Worm (Caenorhabditis elegans) whole organism, L4 larva: ENCODE measurements around the gene F59C12.4.

Experiments used
- F49E8.2 ChIP-seq: sonication (generic microtip); optimal IDR thresholded peaks from 2 replicates; lab custom pipeline; 2016; ENCODE audit warnings: missing compliant biosample characterization, mild to moderate bottlenecking, missing genetic modification characterization, borderline replicate concordance
- T20F7.1 ChIP-seq: fragments of 200-800 bp; sonication (Bioruptor generic); optimal IDR thresholded peaks from 2 replicates; lab custom pipeline; 2018; ENCODE audit warnings: mild to moderate bottlenecking, missing genetic modification characterization, missing compliant biosample characterization
- Y48G9A.11 ChIP-seq: fragments of 200-800 bp; sonication (Bioruptor generic); IDR thresholded peaks from 2 replicates; pipeline ENCODE4 v1.3.6; 2022; ENCODE audit warnings: missing genetic modification reagents, missing genetic modification characterization, missing compliant biosample characterization
- Y75B8A.6 ChIP-seq: fragments of 200-800 bp; sonication (Bioruptor generic); IDR thresholded peaks from 2 replicates; pipeline ENCODE4 v1.3.6; 2022; ENCODE audit warnings: missing genetic modification reagents, missing genetic modification characterization, missing compliant biosample characterization
- aha-1 ChIP-seq: fragments of 150-350 bp; peaks from one replicate; lab custom pipeline; 2014; ENCODE audit warnings: missing biosample characterization, missing genetic modification characterization
- ama-1 ChIP-seq: fragments of 150-350 bp; optimal IDR thresholded peaks from 2 replicates; lab custom pipeline; 2014; ENCODE audit warnings: inconsistent platforms, mixed read lengths
- arid-1 ChIP-seq: fragments of 200-800 bp; sonication (Bioruptor generic); conservative IDR thresholded peaks from 2 replicates; pipeline ENCODE4 v1.3.6; 2022; ENCODE audit warnings: missing genetic modification reagents, missing genetic modification characterization, missing compliant biosample characterization
- ceh-20 ChIP-seq: fragments of 200-800 bp; sonication (Bioruptor generic); IDR thresholded peaks from 2 replicates; pipeline ENCODE4 v1.3.6; 2022; ENCODE audit warnings: missing genetic modification reagents, missing genetic modification characterization, missing compliant biosample characterization
- ceh-28 ChIP-seq: fragments of 150-350 bp; optimal IDR thresholded peaks from 2 replicates; lab custom pipeline; 2014; ENCODE audit warnings: missing biosample characterization, missing genetic modification reagents, missing genetic modification characterization
- ceh-82 ChIP-seq: sonication (generic microtip); optimal IDR thresholded peaks from 2 replicates; lab custom pipeline; 2017; ENCODE audit warnings: missing biosample characterization, missing genetic modification characterization
- cey-2 ChIP-seq: sonication (generic microtip); optimal IDR thresholded peaks from 3 replicates; lab custom pipeline; 2017; ENCODE audit warnings: missing genetic modification characterization, mild to moderate bottlenecking, missing compliant biosample characterization, antibody characterized with exemption, borderline replicate concordance; ENCODE audit not compliant: insufficient read depth
- ctbp-1 ChIP-seq: fragments of 200-800 bp; sonication (Bioruptor generic); IDR thresholded peaks from 2 replicates; pipeline ENCODE4 v1.3.6; 2022; ENCODE audit warnings: missing genetic modification reagents, missing genetic modification characterization, missing compliant biosample characterization
- daf-12 ChIP-seq: fragments of 150-350 bp; optimal IDR thresholded peaks from 2 replicates; lab custom pipeline; 2014; ENCODE audit warnings: missing biosample characterization, missing genetic modification reagents, missing genetic modification characterization
- dmd-9 ChIP-seq: fragments of 200-800 bp; sonication (Bioruptor generic); IDR thresholded peaks from 2 replicates; pipeline ENCODE4 v1.3.6; 2022; ENCODE audit warnings: missing genetic modification reagents, missing genetic modification characterization, missing compliant biosample characterization
- duxl-1 ChIP-seq: sonication (generic microtip); optimal IDR thresholded peaks from 2 replicates; lab custom pipeline; 2016; ENCODE audit warnings: mild to moderate bottlenecking, missing genetic modification characterization, moderate library complexity, missing compliant biosample characterization; ENCODE audit not compliant: poor library complexity
- egl-43 ChIP-seq: fragments of 200-800 bp; sonication (Bioruptor generic); IDR thresholded peaks from 2 replicates; pipeline ENCODE4 v1.3.6; 2022; ENCODE audit warnings: missing genetic modification reagents, missing genetic modification characterization, missing compliant biosample characterization
- lim-7 ChIP-seq: fragments of 200-800 bp; sonication (Bioruptor generic); IDR thresholded peaks from 2 replicates; pipeline ENCODE4 v1.3.6; 2022; ENCODE audit warnings: missing genetic modification characterization, missing compliant biosample characterization
- lin-1 ChIP-seq: fragments of 200-800 bp; sonication (Bioruptor generic); IDR thresholded peaks from 2 replicates; pipeline ENCODE4 v1.3.6; 2022; ENCODE audit warnings: missing genetic modification reagents, missing genetic modification characterization, missing compliant biosample characterization
- lin-13 ChIP-seq: fragments of 150-350 bp; optimal IDR thresholded peaks from 2 replicates; lab custom pipeline; 2014; ENCODE audit warnings: missing biosample characterization, missing genetic modification reagents, missing genetic modification characterization
- lsy-2 ChIP-seq, 2 experiments: fragments of 150-350 bp in 1 of 2; sonication (generic microtip) in 1 of 2; optimal IDR thresholded peaks; 2 replicates each; lab custom pipeline; 2014 to 2017; ENCODE audit warnings: missing biosample characterization in 2 of 2, missing genetic modification characterization in 2 of 2
- mdl-1 ChIP-seq, 2 experiments: fragments of 150-350 bp in 1 of 2; sonication (generic microtip) in 1 of 2; optimal IDR thresholded peaks; 2 replicates each; lab custom pipeline; 2014 to 2017; ENCODE audit warnings: missing biosample characterization in 2 of 2, missing genetic modification characterization in 2 of 2
- mes-2 ChIP-seq: sonication (generic microtip); optimal IDR thresholded peaks from 2 replicates; lab custom pipeline; 2016; ENCODE audit warnings: missing genotype, mild to moderate bottlenecking, missing genetic modification characterization, missing compliant biosample characterization; ENCODE audit not compliant: poor library complexity, severe bottlenecking
- nhr-48 ChIP-seq: sonication (generic microtip); optimal IDR thresholded peaks from 2 replicates; lab custom pipeline; 2016; ENCODE audit warnings: mild to moderate bottlenecking, missing genetic modification characterization, missing compliant biosample characterization
- pha-4 ChIP-seq, 2 experiments: fragments of 150-350 bp in 1 of 2; fragments of 200-800 bp in 1 of 2; sonication (Bioruptor generic) in 1 of 2; IDR thresholded peaks in 1 of 2; optimal IDR thresholded peaks in 1 of 2; 2 replicates each; pipeline versions ENCODE4 v1.3.6 to Lab custom; 2014 to 2022; ENCODE audit warnings: missing genetic modification characterization in 2 of 2, missing genetic modification reagents in 2 of 2, missing biosample characterization in 1 of 2, missing compliant biosample characterization in 1 of 2
- set-16 ChIP-seq: fragments of 200-800 bp; sonication (Bioruptor generic); IDR thresholded peaks from 2 replicates; pipeline ENCODE4 v1.3.6; 2022; ENCODE audit warnings: missing genetic modification reagents, missing genetic modification characterization, missing compliant biosample characterization
- spr-3 ChIP-seq: fragments of 200-800 bp; sonication (Bioruptor generic); optimal IDR thresholded peaks from 2 replicates; lab custom pipeline; 2018; ENCODE audit warnings: mild to moderate bottlenecking, missing genetic modification characterization, missing compliant biosample characterization
- tra-1 ChIP-seq: fragments of 200-800 bp; sonication (Bioruptor generic); IDR thresholded peaks from 2 replicates; pipeline ENCODE4 v1.3.6; 2022; ENCODE audit warnings: missing genetic modification reagents, missing genetic modification characterization, missing compliant biosample characterization
- unc-62 ChIP-seq, 3 experiments: fragments of 150-350 bp in 1 of 3; sonication (generic microtip); optimal IDR thresholded peaks in 2 of 3; peaks in 1 of 3; 1 replicate in 1 of 3; 2 replicates in 2 of 3; lab custom pipeline; 2014 to 2017; ENCODE audit warnings: missing biosample characterization in 3 of 3, missing genetic modification characterization in 3 of 3, missing genetic modification reagents in 3 of 3, missing genotype in 1 of 3
- zfp-2 ChIP-seq: sonication (generic microtip); optimal IDR thresholded peaks from 2 replicates; lab custom pipeline; 2016; ENCODE audit warnings: mild to moderate bottlenecking, missing genetic modification characterization, missing compliant biosample characterization
- zfp-3 ChIP-seq: fragments of 200-800 bp; sonication (Bioruptor generic); conservative IDR thresholded peaks from 2 replicates; pipeline ENCODE4 v1.3.6; 2022; ENCODE audit warnings: missing genetic modification reagents, missing genetic modification characterization, missing compliant biosample characterization
- zip-11 ChIP-seq: fragments of 200-800 bp; sonication (Bioruptor generic); IDR thresholded peaks from 2 replicates; pipeline ENCODE4 v1.3.6; 2022; ENCODE audit warnings: missing genetic modification characterization, missing compliant biosample characterization
- zip-2 ChIP-seq: fragments of 150-350 bp; optimal IDR thresholded peaks from 2 replicates; lab custom pipeline; 2014; ENCODE audit warnings: missing biosample characterization, missing genetic modification characterization

The F59C12.4 gene

DNA sequence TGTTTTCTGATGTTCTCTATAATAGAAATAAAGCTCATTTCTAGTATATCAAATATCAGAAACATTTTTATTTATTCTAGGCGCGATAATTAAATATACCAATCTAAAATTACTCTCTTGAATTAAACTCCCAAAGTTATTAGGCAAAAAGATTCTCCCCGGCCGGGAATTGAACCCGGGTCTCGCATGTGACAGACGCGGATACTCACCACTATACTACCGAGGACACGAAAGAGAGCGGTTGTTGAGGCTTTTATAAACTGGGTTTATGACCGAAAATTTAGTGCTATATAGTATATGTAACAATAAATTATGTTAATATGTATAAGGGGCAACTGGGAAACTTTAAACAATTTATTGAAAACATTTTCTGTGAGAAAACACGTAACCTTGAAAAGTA, 2.1 kb upstream of the F59C12.4 start (continued):
- TF ChIP-seq dmd-9 (GFP tag; lab: Robert Waterston, UW): peak; percentile 49; the same call in 1 of the 2 replicates
- TF ChIP-seq ceh-20 (GFP tag; lab: Robert Waterston, UW): peak; percentile 77; the same call in 1 of the 2 replicates

DNA sequence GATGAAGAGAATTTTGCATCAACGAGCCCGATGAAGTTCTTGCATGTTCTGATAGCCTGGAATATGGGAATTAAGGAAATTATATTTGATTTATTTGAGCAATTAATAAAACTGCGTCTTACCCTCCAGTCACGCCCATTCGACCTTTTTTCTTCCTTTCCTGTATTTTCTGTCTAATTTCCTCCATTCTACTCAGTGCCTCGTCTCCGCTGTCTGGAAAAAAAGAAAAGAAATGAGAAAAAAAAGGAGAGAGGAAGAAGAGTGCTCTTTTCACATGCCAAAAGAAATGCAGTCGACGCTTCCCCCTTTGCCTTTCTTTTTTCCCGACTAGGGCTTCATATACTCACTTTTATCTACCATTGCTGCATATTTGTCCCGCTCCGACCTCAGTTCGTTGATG, 1.7 kb upstream of the F59C12.4 start:
- TF ChIP-seq cey-2: no peak
- TF ChIP-seq unc-62 (GFP tag; optimal IDR thresholded peaks at IDR 0.05 in 1 of 2; lab: Kevin White, UChicago): peak in 1 of 2 experiments; percentile 77
- TF ChIP-seq unc-62 (tag; optimal IDR thresholded peaks at IDR 0.05; lab: Kevin White, UChicago): no peak
- TF ChIP-seq aha-1 (tag; lab: Kevin White, UChicago): peak; percentile 90
- no peak for TF ChIP-seq lin-13

DNA sequence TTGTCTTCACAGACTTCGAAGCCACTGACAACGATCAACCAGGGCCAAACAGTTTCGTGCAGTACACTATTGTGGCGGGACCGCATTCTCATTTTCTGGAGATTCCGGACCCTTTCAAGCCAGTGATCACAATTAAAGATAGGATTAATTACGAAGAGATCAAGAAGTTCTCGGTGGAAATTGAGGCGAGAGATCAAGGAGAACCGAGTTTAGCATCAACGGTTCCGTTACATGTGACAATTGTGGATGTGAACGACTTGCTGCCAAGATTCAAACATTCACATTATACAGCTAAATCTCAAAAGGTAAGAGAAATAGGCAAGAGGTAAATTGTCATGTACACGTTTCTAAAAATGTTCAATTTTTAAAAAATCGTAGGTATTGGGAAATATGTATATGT, 4.6 kb downstream of the F59C12.4 start:
- no peak for TF ChIP-seq ama-1 (lab: Kevin White, UChicago)
- TF ChIP-seq unc-62 (GFP tag; optimal IDR thresholded peaks at IDR 0.05 in 1 of 2; lab: Kevin White, UChicago): peak in 1 of 2 experiments; percentile 93
- TF ChIP-seq unc-62 (tag; optimal IDR thresholded peaks at IDR 0.05; lab: Kevin White, UChicago): no peak

DNA sequence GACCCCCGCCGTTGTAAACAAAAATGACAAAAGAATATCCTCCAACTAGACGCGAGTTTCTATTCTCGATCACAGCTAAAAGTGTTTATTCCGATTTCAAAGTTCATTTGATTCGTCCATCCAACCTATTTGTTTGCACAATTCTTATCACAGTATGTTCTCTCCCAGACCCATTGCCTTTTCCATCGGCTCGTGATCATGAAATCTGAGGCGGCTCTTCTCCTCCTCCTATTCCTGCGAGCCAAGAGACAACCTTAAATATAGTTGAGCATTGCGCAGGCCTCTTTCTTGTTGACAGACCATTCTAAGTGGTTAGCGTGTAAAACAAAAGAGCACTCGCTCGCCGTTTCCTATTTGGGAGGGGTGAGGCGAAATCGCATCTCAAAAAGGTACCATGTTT, 5.5 kb downstream of the F59C12.4 start:
- TF ChIP-seq zip-2 (no peak), aha-1 (tag; lab: Kevin White, UChicago) (peak; percentile 18), unc-62 (GFP tag; optimal IDR thresholded peaks at IDR 0.05 in 1 of 2; lab: Kevin White, UChicago) (peak in 1 of 2 experiments; percentile 98), unc-62 (tag; optimal IDR thresholded peaks at IDR 0.05; lab: Kevin White, UChicago) (no peak)

DNA sequence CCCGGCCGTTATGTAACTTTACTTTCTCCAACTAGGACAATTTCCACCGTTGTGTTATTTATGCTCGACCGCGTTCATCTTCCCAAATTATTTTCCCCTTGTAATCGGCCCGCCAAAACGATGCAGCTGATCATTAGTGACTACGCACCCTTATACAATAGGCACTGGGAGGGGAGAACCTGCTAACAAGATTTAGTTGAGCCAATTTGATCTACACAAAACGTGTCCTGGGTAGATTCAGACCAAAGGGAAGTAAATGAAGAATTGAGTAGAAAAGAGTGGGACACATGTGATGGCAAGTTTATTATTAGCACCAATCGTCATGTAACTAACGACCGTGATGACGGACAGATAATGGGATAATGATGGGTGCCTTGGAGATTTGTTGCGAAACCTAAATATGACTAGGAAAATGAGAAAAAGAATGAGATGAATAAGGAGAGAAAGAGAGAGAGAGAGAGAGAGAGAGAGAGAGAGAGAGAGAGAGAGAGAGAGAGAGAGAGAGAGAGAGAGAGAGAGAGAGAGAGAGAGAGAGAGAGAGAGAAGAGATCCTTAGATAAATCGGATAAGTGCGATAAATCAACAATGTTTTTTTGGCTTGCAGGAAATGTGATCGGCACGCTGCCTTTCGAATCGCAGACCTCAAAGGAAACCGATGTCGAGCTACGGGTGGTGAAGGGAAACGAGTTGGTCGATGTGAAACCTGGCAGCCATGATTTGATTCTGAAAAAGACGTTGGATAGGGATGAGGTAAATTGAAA, 6.7 kb downstream of the F59C12.4 start:
- TF ChIP-seq zip-2: no peak
- TF ChIP-seq Y48G9A.11 (GFP tag; lab: Robert Waterston, UW): no peak
- TF ChIP-seq dmd-9 (GFP tag; lab: Robert Waterston, UW): no peak
- peak; percentile 45; the same call in 1 of the 2 replicates for TF ChIP-seq set-16 (GFP tag; lab: Robert Waterston, UW)
- TF ChIP-seq, all 104 proteins: peak for 1

DNA sequence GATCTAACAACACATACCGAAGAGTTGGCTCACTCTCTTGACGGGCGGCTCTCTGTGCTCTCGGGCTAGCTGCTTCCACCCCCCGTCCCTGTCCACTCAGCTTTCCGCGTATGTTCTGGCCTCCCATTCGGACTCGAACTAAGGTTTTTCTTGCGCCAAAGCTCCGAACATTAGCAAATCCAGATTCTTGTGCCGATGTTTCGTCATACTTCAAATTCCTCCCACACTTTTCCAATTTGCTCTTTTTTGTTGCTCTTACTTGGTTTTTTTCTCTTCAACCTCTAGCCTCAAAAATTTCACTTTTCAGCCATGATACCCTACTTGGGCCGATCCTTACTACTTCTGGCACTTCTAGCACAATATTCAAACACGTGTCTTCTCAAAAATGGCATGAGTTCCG, 7.5 kb downstream of the F59C12.4 start, which contains the start of gene cdh-9:
cdh-9 (plus strand) TSS at position 301 of the 400 bp plus-strand sequence.
- TF ChIP-seq arid-1 (GFP tag; lab: Robert Waterston, UW): no peak
- 0 out of 2 replicates have a peak, but pooled peaks have one; percentile 19 for TF ChIP-seq set-16 (GFP tag; lab: Robert Waterston, UW)
- TF ChIP-seq, all 104 proteins: peak for 1

DNA sequence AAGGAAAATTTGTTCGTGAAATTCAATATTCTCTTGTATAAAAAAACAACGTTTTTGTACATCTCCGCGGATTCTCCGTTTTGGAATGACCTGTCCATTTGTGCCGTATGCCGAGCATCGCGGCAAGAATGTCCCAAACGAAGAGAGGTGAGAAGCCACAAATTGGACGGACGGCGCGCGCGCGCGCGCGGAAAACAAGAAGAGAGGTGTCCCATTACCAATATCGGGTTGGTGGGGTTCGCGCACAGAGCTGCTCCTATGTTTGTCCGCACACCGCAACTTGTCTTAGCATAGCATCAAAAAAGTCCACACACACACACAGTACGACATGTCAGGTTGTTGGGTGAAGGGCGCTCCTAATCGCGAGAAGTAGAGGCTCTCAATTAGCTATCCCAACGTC, 10.9 kb downstream of the F59C12.4 start:
- no peak for TF ChIP-seq spr-3 (GFP tag; lab: Kevin White, UChicago)
- no peak for TF ChIP-seq nhr-48
- TF ChIP-seq egl-43 (GFP tag; lab: Robert Waterston, UW): 0 out of 2 replicates have a peak, but pooled peaks have one; percentile 53
- TF ChIP-seq ceh-28 (tag; lab: Kevin White, UChicago): no peak
- peak; percentile 89 for TF ChIP-seq set-16 (GFP tag; lab: Robert Waterston, UW)
- TF ChIP-seq, all 104 proteins: peak for 2

DNA sequence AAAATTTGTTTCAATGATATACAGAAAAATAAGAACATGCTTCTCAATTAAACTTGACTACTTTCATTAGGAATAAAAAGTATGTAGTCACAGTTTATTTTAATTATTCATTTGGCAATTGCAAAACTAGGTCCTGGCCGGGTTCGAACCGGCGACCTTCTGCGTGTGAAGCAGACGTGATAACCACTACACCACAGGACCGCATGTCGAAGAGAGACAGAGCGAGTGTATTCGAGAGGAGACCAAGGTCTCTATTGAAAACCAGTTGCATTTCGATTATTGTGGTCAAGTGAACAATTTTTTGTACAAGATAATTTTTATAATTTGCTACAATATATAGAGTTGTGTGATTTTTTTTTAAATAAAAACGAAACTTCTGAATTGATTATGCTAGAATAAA, 11.6 kb downstream of the F59C12.4 start:
- TF ChIP-seq F49E8.2 (tag; lab: Kevin White, UChicago) (peak; percentile 12), duxl-1 (peak; percentile 69), tra-1 (GFP tag; lab: Robert Waterston, UW) (peak; percentile 86), mdl-1 (tag; optimal IDR thresholded peaks at IDR 0.05; lab: Kevin White, UChicago) (peak in 1 of 2 experiments; percentile 53), ceh-82 (tag; lab: Kevin White, UChicago) (no peak), daf-12 (no peak), zfp-3 (GFP tag; lab: Robert Waterston, UW) (0 out of 2 replicates have a peak, but pooled peaks have one; percentile 26), lim-7 (GFP tag; lab: Robert Waterston, UW) (peak; percentile 90), mes-2 (tag; lab: Kevin White, UChicago) (peak; percentile 89), Y75B8A.6 (peak; percentile 79; the same call in 1 of the 2 replicates), lin-1 (GFP tag; lab: Robert Waterston, UW) (peak; percentile 43; the same call in 1 of the 2 replicates), zfp-2 (peak; percentile 1), T20F7.1 (GFP tag; lab: Kevin White, UChicago) (no peak), zip-11 (GFP tag; lab: Robert Waterston, UW) (0 out of 2 replicates have a peak, but pooled peaks have one; percentile 74), lsy-2 (tag; optimal IDR thresholded peaks at IDR 0.05; lab: Kevin White, UChicago) (no peak), dmd-9 (GFP tag; lab: Robert Waterston, UW) (peak; percentile 80), ctbp-1 (peak; percentile 75; the same call in 1 of the 2 replicates), pha-4 (GFP tag; IDR thresholded peaks at IDR 0.05; lab: Robert Waterston, UW) (peak; percentile 88), pha-4 (tag; optimal IDR thresholded peaks at IDR 0.05; lab: Kevin White, UChicago) (no peak)
